Worm (Caenorhabditis elegans): ENCODE results near the gene F29G6.1.

The F29G6.1 gene

DNA sequence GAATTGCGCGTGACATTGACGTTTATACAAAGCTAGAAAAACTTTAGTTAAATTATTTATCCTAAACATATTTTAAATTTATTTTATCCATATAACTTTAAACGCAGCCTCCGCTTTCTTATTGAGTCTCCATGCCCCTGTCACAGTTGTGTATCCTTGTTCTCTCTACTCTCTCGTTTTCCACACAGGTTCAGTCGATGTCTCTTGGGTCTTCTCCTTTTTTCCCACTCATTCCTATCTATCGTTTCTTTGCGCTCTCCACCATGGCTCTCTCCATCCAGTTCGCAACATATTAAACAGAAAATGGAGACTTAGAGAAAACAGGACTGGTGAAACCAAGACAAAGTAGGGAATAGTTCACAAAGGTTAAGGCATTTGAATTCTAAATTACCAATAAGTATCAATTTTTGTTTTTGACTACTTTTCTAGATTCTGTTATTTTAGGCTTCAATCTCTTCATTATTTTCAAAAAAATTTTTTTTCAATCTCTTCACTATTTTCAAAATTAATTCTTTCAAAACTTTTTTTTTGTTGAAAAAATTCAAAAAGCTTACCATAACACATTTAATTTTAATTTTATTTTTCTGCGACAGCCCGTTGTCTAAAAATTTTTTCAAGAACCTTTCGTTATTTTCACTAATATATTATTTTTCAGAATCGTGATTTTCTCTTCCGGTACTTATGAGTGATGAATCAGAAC is 20.1 kb downstream of the F29G6.1 start, which contains the start of gene sdc-2:
sdc-2 (plus strand) TSS at position 650 of the 700 bp plus-strand sequence.
- TF ChIP-seq ztf-26 (tag; optimal IDR thresholded peaks at IDR 0.05) (peak; percentile 66), ztf-22 (GFP tag; optimal IDR thresholded peaks at IDR 0.05) (no peak), attf-3 (GFP tag; conservative IDR thresholded peaks at IDR 0.05) (no peak), B0336.3 (GFP tag; IDR thresholded peaks at IDR 0.05) (peak; percentile 66), ceh-27 (GFP tag; optimal IDR thresholded peaks at IDR 0.05) (peak; percentile 45), K11D2.4 (GFP tag; IDR thresholded peaks at IDR 0.05) (peak; percentile 69; the same call in 1 of the 2 replicates), unc-62 (GFP tag; optimal IDR thresholded peaks at IDR 0.05) (peak; percentile 2), somi-1 (GFP tag; optimal IDR thresholded peaks at IDR 0.05) (peak; percentile 64), C06A6.2 (GFP tag; conservative IDR thresholded peaks at IDR 0.05) (no peak), snpc-4 (GFP tag; optimal IDR thresholded peaks at IDR 0.05) (no peak), snpc-4 (tag; optimal IDR thresholded peaks at IDR 0.05) (peak in 2 of 4 experiments; percentile 3 to 38), mes-4 (tag; optimal IDR thresholded peaks at IDR 0.05) (no peak), dox-1 (GFP tag; IDR thresholded peaks at IDR 0.05) (peak; percentile 86), B0019.2 (GFP tag; conservative IDR thresholded peaks at IDR 0.05) (no peak), chd-7 (tag; optimal IDR thresholded peaks at IDR 0.05) (no peak), lin-35 (GFP tag; optimal IDR thresholded peaks at IDR 0.05) (peak in 1 of 3 experiments; percentile 83), nhr-80 (tag; optimal IDR thresholded peaks at IDR 0.05) (peak; percentile 77), nhr-179 (tag; optimal IDR thresholded peaks at IDR 0.05) (no peak), Y56A3A.18 (GFP tag; IDR thresholded peaks at IDR 0.05) (peak; percentile 81; the same call in 1 of the 2 replicates), gei-17 (GFP tag; optimal IDR thresholded peaks at IDR 0.05) (peak; percentile 93), nfyb-1 (GFP tag; IDR thresholded peaks at IDR 0.05) (peak; percentile 61; the same call in 1 of the 2 replicates), lag-1 (GFP tag; IDR thresholded peaks at IDR 0.05) (no peak), madf-3 (GFP tag; IDR thresholded peaks at IDR 0.05) (no peak), nhr-27 (tag; optimal IDR thresholded peaks at IDR 0.05) (no peak), dpl-1 (GFP tag; optimal IDR thresholded peaks at IDR 0.05) (no peak), let-607 (tag; optimal IDR thresholded peaks at IDR 0.05) (peak in 1 of 2 experiments; percentile 5), attf-5 (GFP tag; optimal IDR thresholded peaks at IDR 0.05) (peak; percentile 20), hlh-12 (tag; optimal IDR thresholded peaks at IDR 0.05) (no peak), ZK185.1 (tag; optimal IDR thresholded peaks at IDR 0.05; ENCODE audit: poor library complexity, severe bottlenecking) (peak; percentile 65), ztf-6 (GFP tag; IDR thresholded peaks at IDR 0.05) (no peak), B0261.1 (tag; optimal IDR thresholded peaks at IDR 0.05) (peak; percentile 22), hmg-20 (GFP tag; IDR thresholded peaks at IDR 0.05) (no peak), D2030.7 (GFP tag; IDR thresholded peaks at IDR 0.05) (no peak), cebp-2 (GFP tag; IDR thresholded peaks at IDR 0.05) (no peak), K12H6.12 (tag; optimal IDR thresholded peaks at IDR 0.05) (peak; percentile 37), rcor-1 (GFP tag; IDR thresholded peaks at IDR 0.05) (peak; percentile 73), ztf-3 (GFP tag; optimal IDR thresholded peaks at IDR 0.05) (no peak), lir-1 (GFP tag; conservative IDR thresholded peaks at IDR 0.05) (0 out of 2 replicates have a peak, but pooled peaks have one; percentile 18), egrh-3 (GFP tag; IDR thresholded peaks at IDR 0.05) (no peak), cebp-1 (GFP tag; IDR thresholded peaks at IDR 0.05) (no peak), cebp-1 (tag; optimal IDR thresholded peaks at IDR 0.05) (peak; percentile 84), madf-8 (GFP tag; conservative IDR thresholded peaks at IDR 0.05) (no peak), hmg-1.2 (GFP tag; IDR thresholded peaks at IDR 0.05) (peak; percentile 74), akir-1 (GFP tag; optimal IDR thresholded peaks at IDR 0.05) (peak; percentile 11), repo-1 (tag; optimal IDR thresholded peaks at IDR 0.05) (peak; percentile 63), tlf-1 (GFP tag; optimal IDR thresholded peaks at IDR 0.05) (peak; percentile 69), tbp1 (GFP tag; optimal IDR thresholded peaks at IDR 0.05) (peak; percentile 64), lin-26 (GFP tag; IDR thresholded peaks at IDR 0.05) (no peak)

All from whole organism, young adult.